Worm (Caenorhabditis elegans) whole organism, L4 larva: ENCODE data around the gene sqv-1.
"Not testable (repeated sequence)": the region's sequence is repeated elsewhere in the genome, so short reads cannot be mapped to it uniquely, and the experiment has no call there.

Source experiments
- D1046.2 ChIP-seq: fragments of 200-800 bp; sonication (Bioruptor generic); IDR thresholded peaks from 2 replicates; pipeline ENCODE4 v1.3.6; 2022; ENCODE audit warnings: missing genetic modification characterization, missing compliant biosample characterization
- F10B5.3 ChIP-seq: sonication (generic microtip); optimal IDR thresholded peaks from 2 replicates; lab custom pipeline; 2016; ENCODE audit warnings: mild to moderate bottlenecking, missing genetic modification characterization, missing compliant biosample characterization
- F26F4.8 ChIP-seq: fragments of 200-800 bp; sonication (Bioruptor generic); conservative IDR thresholded peaks from 2 replicates; pipeline ENCODE4 v1.3.6; 2022; ENCODE audit warnings: missing genetic modification characterization, missing compliant biosample characterization
- F44E2.7 ChIP-seq: fragments of 200-800 bp; sonication (Bioruptor generic); IDR thresholded peaks from 2 replicates; pipeline ENCODE4 v2.1.2; 2022; ENCODE audit warnings: missing genetic modification characterization, missing compliant biosample characterization
- T26A8.4 ChIP-seq: fragments of 200-800 bp; sonication (Bioruptor generic); IDR thresholded peaks from 2 replicates; pipeline ENCODE4 v1.3.6; 2022; ENCODE audit warnings: missing genetic modification characterization, missing compliant biosample characterization
- Y105C5A.15 ChIP-seq: fragments of 200-800 bp; sonication (Bioruptor generic); IDR thresholded peaks from 2 replicates; pipeline ENCODE4 v1.3.6; 2022; ENCODE audit warnings: missing genetic modification characterization, missing compliant biosample characterization
- Y48G9A.11 ChIP-seq: fragments of 200-800 bp; sonication (Bioruptor generic); IDR thresholded peaks from 2 replicates; pipeline ENCODE4 v1.3.6; 2022; ENCODE audit warnings: missing genetic modification reagents, missing genetic modification characterization, missing compliant biosample characterization
- ZK337.2 ChIP-seq: fragments of 200-800 bp; sonication (Bioruptor generic); IDR thresholded peaks from 2 replicates; pipeline ENCODE4 v1.3.6; 2022; ENCODE audit warnings: missing genetic modification reagents, missing genetic modification characterization, missing compliant biosample characterization
- aha-1 ChIP-seq: fragments of 150-350 bp; peaks from one replicate; lab custom pipeline; 2014; ENCODE audit warnings: missing biosample characterization, missing genetic modification characterization
- arid-1 ChIP-seq: fragments of 200-800 bp; sonication (Bioruptor generic); conservative IDR thresholded peaks from 2 replicates; pipeline ENCODE4 v1.3.6; 2022; ENCODE audit warnings: missing genetic modification reagents, missing genetic modification characterization, missing compliant biosample characterization
- ceh-44 ChIP-seq: fragments of 200-800 bp; sonication (Bioruptor generic); IDR thresholded peaks from 2 replicates; pipeline ENCODE4 v1.3.6; 2022; ENCODE audit warnings: missing genetic modification reagents, missing genetic modification characterization, missing compliant biosample characterization
- ctbp-1 ChIP-seq: fragments of 200-800 bp; sonication (Bioruptor generic); IDR thresholded peaks from 2 replicates; pipeline ENCODE4 v1.3.6; 2022; ENCODE audit warnings: missing genetic modification reagents, missing genetic modification characterization, missing compliant biosample characterization
- dmd-6 ChIP-seq: fragments of 200-800 bp; sonication (Bioruptor generic); IDR thresholded peaks from 2 replicates; pipeline ENCODE4 v1.3.6; 2022; ENCODE audit warnings: missing genetic modification reagents, missing genetic modification characterization, missing compliant biosample characterization
- dmd-8 ChIP-seq: fragments of 200-800 bp; sonication (Bioruptor generic); IDR thresholded peaks from 2 replicates; pipeline ENCODE4 v1.3.6; 2022; ENCODE audit warnings: missing genetic modification characterization, missing compliant biosample characterization
- egl-43 ChIP-seq: fragments of 200-800 bp; sonication (Bioruptor generic); IDR thresholded peaks from 2 replicates; pipeline ENCODE4 v1.3.6; 2022; ENCODE audit warnings: missing genetic modification reagents, missing genetic modification characterization, missing compliant biosample characterization
- hif-1 ChIP-seq, 2 experiments: sonication (generic microtip); optimal IDR thresholded peaks; 2 replicates each; lab custom pipeline; 2016 to 2017; ENCODE audit warnings: missing compliant biosample characterization in 2 of 2, missing genetic modification characterization in 2 of 2, missing genetic modification reagents in 2 of 2, missing genotype in 2 of 2, mild to moderate bottlenecking in 1 of 2
- lim-7 ChIP-seq: fragments of 200-800 bp; sonication (Bioruptor generic); IDR thresholded peaks from 2 replicates; pipeline ENCODE4 v1.3.6; 2022; ENCODE audit warnings: missing genetic modification characterization, missing compliant biosample characterization
- lin-1 ChIP-seq: fragments of 200-800 bp; sonication (Bioruptor generic); IDR thresholded peaks from 2 replicates; pipeline ENCODE4 v1.3.6; 2022; ENCODE audit warnings: missing genetic modification reagents, missing genetic modification characterization, missing compliant biosample characterization
- lin-38 ChIP-seq: fragments of 200-800 bp; sonication (Bioruptor generic); IDR thresholded peaks from 2 replicates; pipeline ENCODE4 v1.3.6; 2022; ENCODE audit warnings: missing genetic modification reagents, missing genetic modification characterization, missing compliant biosample characterization
- madf-5 ChIP-seq, 2 experiments: fragments of 200-800 bp; sonication (Bioruptor generic); IDR thresholded peaks; 2 replicates each; pipeline ENCODE4 v1.3.6; 2022; ENCODE audit warnings: missing compliant biosample characterization in 2 of 2, missing genetic modification characterization in 2 of 2
- madf-9 ChIP-seq: fragments of 200-800 bp; sonication (Bioruptor generic); conservative IDR thresholded peaks from 2 replicates; pipeline ENCODE4 v1.3.6; 2022; ENCODE audit warnings: missing genetic modification reagents, missing genetic modification characterization, missing compliant biosample characterization
- mdt-29 ChIP-seq: fragments of 200-800 bp; sonication (Bioruptor generic); IDR thresholded peaks from 2 replicates; pipeline ENCODE4 v1.3.6; 2022; ENCODE audit warnings: missing genetic modification reagents, missing genetic modification characterization, missing compliant biosample characterization
- nhr-10 ChIP-seq: fragments of 150-350 bp; optimal IDR thresholded peaks from 2 replicates; lab custom pipeline; 2014; ENCODE audit warnings: missing biosample characterization, missing genetic modification characterization
- nhr-237 ChIP-seq: sonication (generic microtip); optimal IDR thresholded peaks from 2 replicates; lab custom pipeline; 2017; ENCODE audit warnings: missing biosample characterization, missing genetic modification characterization
- nhr-41 ChIP-seq: fragments of 200-800 bp; sonication (Bioruptor generic); IDR thresholded peaks from 2 replicates; pipeline ENCODE4 v1.3.6; 2022; ENCODE audit warnings: missing genetic modification reagents, missing genetic modification characterization, missing compliant biosample characterization
- nhr-6 ChIP-seq: fragments of 150-350 bp; optimal IDR thresholded peaks from 2 replicates; lab custom pipeline; 2014; ENCODE audit warnings: missing biosample characterization, missing genetic modification characterization
- pha-4 ChIP-seq, 2 experiments: fragments of 150-350 bp in 1 of 2; fragments of 200-800 bp in 1 of 2; sonication (Bioruptor generic) in 1 of 2; IDR thresholded peaks in 1 of 2; optimal IDR thresholded peaks in 1 of 2; 2 replicates each; pipeline versions ENCODE4 v1.3.6 to Lab custom; 2014 to 2022; ENCODE audit warnings: missing genetic modification characterization in 2 of 2, missing genetic modification reagents in 2 of 2, missing biosample characterization in 1 of 2, missing compliant biosample characterization in 1 of 2
- php-3 ChIP-seq: fragments of 200-800 bp; sonication (Bioruptor generic); IDR thresholded peaks from 2 replicates; pipeline ENCODE4 v1.3.6; 2022; ENCODE audit warnings: missing genetic modification reagents, missing genetic modification characterization, missing compliant biosample characterization
- saeg-2 ChIP-seq: fragments of 200-800 bp; sonication (Bioruptor generic); IDR thresholded peaks from 2 replicates; pipeline ENCODE4 v1.3.6; 2022; ENCODE audit warnings: missing genetic modification reagents, missing genetic modification characterization, missing compliant biosample characterization
- snpc-1.2 ChIP-seq: fragments of 200-800 bp; sonication (Bioruptor generic); IDR thresholded peaks from 2 replicates; pipeline ENCODE4 v1.3.6; 2022; ENCODE audit warnings: missing genetic modification reagents, missing genetic modification characterization, missing compliant biosample characterization
- tra-1 ChIP-seq: fragments of 200-800 bp; sonication (Bioruptor generic); IDR thresholded peaks from 2 replicates; pipeline ENCODE4 v1.3.6; 2022; ENCODE audit warnings: missing genetic modification reagents, missing genetic modification characterization, missing compliant biosample characterization
- unc-62 ChIP-seq, 3 experiments: fragments of 150-350 bp in 1 of 3; sonication (generic microtip); optimal IDR thresholded peaks in 2 of 3; peaks in 1 of 3; 1 replicate in 1 of 3; 2 replicates in 2 of 3; lab custom pipeline; 2014 to 2017; ENCODE audit warnings: missing biosample characterization in 3 of 3, missing genetic modification characterization in 3 of 3, missing genetic modification reagents in 3 of 3, missing genotype in 1 of 3
- vab-7 ChIP-seq: fragments of 200-800 bp; sonication (Bioruptor generic); IDR thresholded peaks from 2 replicates; pipeline ENCODE4 v1.3.6; 2022; ENCODE audit warnings: missing genetic modification reagents, missing genetic modification characterization, missing compliant biosample characterization

sqv-1 gene

DNA sequence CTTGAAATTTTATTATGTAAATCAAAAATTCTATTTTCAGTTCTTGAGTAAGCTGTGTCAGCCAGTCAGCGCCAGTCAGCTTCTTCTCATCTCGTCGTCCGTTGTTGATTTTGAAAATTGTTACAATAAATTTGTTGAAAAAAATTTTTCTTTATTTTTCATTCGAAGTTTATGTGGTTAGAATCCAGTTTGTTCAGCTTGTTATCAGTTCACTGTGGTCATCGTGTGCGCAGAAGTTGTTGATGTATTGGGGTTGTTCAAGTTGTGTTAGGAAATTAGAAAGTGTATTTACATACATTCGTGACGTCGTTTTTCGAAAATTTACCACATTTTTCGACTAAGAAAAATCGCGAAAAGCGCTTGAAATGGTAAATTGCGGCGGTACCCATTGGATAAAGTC, 36.9 kb downstream of the sqv-1 start:
- no peak for TF ChIP-seq unc-62 (GFP tag; optimal IDR thresholded peaks at IDR 0.05 in 1 of 2; lab: Kevin White, UChicago)
- no peak for TF ChIP-seq unc-62 (tag; optimal IDR thresholded peaks at IDR 0.05; lab: Kevin White, UChicago)
- no peak for TF ChIP-seq ceh-44 (GFP tag; lab: Robert Waterston, UW)
- TF ChIP-seq nhr-6 (tag; lab: Kevin White, UChicago) = no peak
- TF ChIP-seq nhr-237 (tag; lab: Kevin White, UChicago) = no peak
- TF ChIP-seq lim-7 (GFP tag; lab: Robert Waterston, UW) = no peak
- TF ChIP-seq Y105C5A.15 (GFP tag; lab: Robert Waterston, UW) = no peak
- TF ChIP-seq F10B5.3 = no peak
- TF ChIP-seq T26A8.4 (GFP tag; lab: Robert Waterston, UW) = no peak
- TF ChIP-seq nhr-10 (tag; lab: Kevin White, UChicago) = no peak
- no peak for TF ChIP-seq pha-4 (GFP tag; IDR thresholded peaks at IDR 0.05; lab: Robert Waterston, UW)
- TF ChIP-seq pha-4 (tag; optimal IDR thresholded peaks at IDR 0.05; lab: Kevin White, UChicago) = no peak
- no peak for TF ChIP-seq aha-1
- no peak for TF ChIP-seq php-3
- no peak for TF ChIP-seq hif-1 (tag; optimal IDR thresholded peaks at IDR 0.05; lab: Kevin White, UChicago)

DNA sequence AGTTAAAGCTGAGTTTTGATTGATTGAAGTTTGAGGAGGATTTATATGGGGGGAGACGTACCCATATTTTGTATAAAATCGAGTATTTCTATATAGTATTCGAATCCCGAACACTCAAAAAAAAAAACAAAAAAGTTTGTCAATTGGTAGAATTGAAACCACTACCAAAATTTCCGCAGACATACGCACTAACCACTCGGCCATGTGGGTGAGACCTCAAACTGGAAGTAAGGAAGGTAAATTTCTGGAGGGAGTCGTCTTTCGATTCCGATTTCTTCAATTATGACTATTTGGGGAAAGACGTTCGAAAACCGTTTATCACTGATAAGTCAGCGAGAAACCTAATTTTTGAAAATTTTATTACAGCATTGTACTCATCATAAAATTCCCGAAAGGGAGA, 51.6 kb downstream of the sqv-1 start:
- peak; percentile 86 for TF ChIP-seq egl-43 (GFP tag; lab: Robert Waterston, UW)
- peak; percentile 80; the same call in 1 of the 2 replicates for TF ChIP-seq pha-4 (GFP tag; IDR thresholded peaks at IDR 0.05; lab: Robert Waterston, UW)
- not testable (repeated sequence) for TF ChIP-seq pha-4 (tag; optimal IDR thresholded peaks at IDR 0.05; lab: Kevin White, UChicago)
- TF ChIP-seq dmd-8 (GFP tag; lab: Robert Waterston, UW) = peak; percentile 95
- peak; percentile 36; the same call in 1 of the 2 replicates for TF ChIP-seq dmd-6 (GFP tag; lab: Robert Waterston, UW)
- TF ChIP-seq snpc-1.2 = peak; percentile 72; the same call in 1 of the 2 replicates
- TF ChIP-seq madf-9 (GFP tag; lab: Robert Waterston, UW) = peak; percentile 67
- TF ChIP-seq lin-1 (GFP tag; lab: Robert Waterston, UW) = peak; percentile 63
- TF ChIP-seq aha-1 = peak; percentile 5
- peak; percentile 81 for TF ChIP-seq arid-1
- peak; percentile 69 for TF ChIP-seq ctbp-1 (GFP tag; lab: Robert Waterston, UW)
- peak; percentile 92 for TF ChIP-seq lim-7 (GFP tag; lab: Robert Waterston, UW)
- TF ChIP-seq D1046.2 (GFP tag; lab: Robert Waterston, UW) = peak; percentile 88; the same call in 1 of the 2 replicates
- TF ChIP-seq Y48G9A.11 (GFP tag; lab: Robert Waterston, UW) = peak; percentile 50
- TF ChIP-seq ceh-44 (GFP tag; lab: Robert Waterston, UW) = peak; percentile 66; the same call in 1 of the 2 replicates
- TF ChIP-seq nhr-41 (GFP tag; lab: Robert Waterston, UW) = peak; percentile 67
- TF ChIP-seq ZK337.2 (GFP tag; lab: Robert Waterston, UW) = peak; percentile 78
- 0 out of 2 replicates have a peak, but pooled peaks have one; percentile 20 for TF ChIP-seq saeg-2 (GFP tag; lab: Robert Waterston, UW)
- TF ChIP-seq madf-5 (GFP tag; IDR thresholded peaks at IDR 0.05; lab: Robert Waterston, UW) = 0 out of 4 replicates have a peak, but pooled peaks of 1 of the 2 experiments have one; percentile 58
- TF ChIP-seq tra-1 (GFP tag; lab: Robert Waterston, UW) = 0 out of 2 replicates have a peak, but pooled peaks have one; percentile 35
- TF ChIP-seq lin-38 = peak; percentile 71
- TF ChIP-seq F44E2.7 = 0 out of 2 replicates have a peak, but pooled peaks have one; percentile 19
- peak; percentile 90 for TF ChIP-seq F26F4.8
- TF ChIP-seq mdt-29 (GFP tag; lab: Robert Waterston, UW) = peak; percentile 40; the same call in 1 of the 2 replicates
- peak; percentile 78; the same call in 1 of the 2 replicates for TF ChIP-seq Y105C5A.15 (GFP tag; lab: Robert Waterston, UW)
- TF ChIP-seq vab-7 (GFP tag; lab: Robert Waterston, UW) = peak; percentile 71
